Worm (Caenorhabditis elegans) whole organism, L4 larva: ENCODE data around the gene Y38H6C.16.

Experiments
- R02D3.7 ChIP-seq: fragments of 150-350 bp; sonication (generic microtip); optimal IDR thresholded peaks from 3 replicates; lab custom pipeline; 2014; ENCODE audit warnings: missing biosample characterization, missing genetic modification characterization
- ceh-44 ChIP-seq: fragments of 200-800 bp; sonication (Bioruptor generic); IDR thresholded peaks from 2 replicates; pipeline ENCODE4 v1.3.6; 2022; ENCODE audit warnings: missing genetic modification reagents, missing genetic modification characterization, missing compliant biosample characterization
- daf-12 ChIP-seq: fragments of 150-350 bp; optimal IDR thresholded peaks from 2 replicates; lab custom pipeline; 2014; ENCODE audit warnings: missing biosample characterization, missing genetic modification reagents, missing genetic modification characterization
- lsy-2 ChIP-seq, 2 experiments: fragments of 150-350 bp in 1 of 2; sonication (generic microtip) in 1 of 2; optimal IDR thresholded peaks; 2 replicates each; lab custom pipeline; 2014 to 2017; ENCODE audit warnings: missing biosample characterization in 2 of 2, missing genetic modification characterization in 2 of 2
- nhr-11 ChIP-seq: fragments of 150-350 bp; optimal IDR thresholded peaks from 2 replicates; lab custom pipeline; 2014; ENCODE audit warnings: missing biosample characterization, missing genetic modification characterization
- nhr-237 ChIP-seq: sonication (generic microtip); optimal IDR thresholded peaks from 2 replicates; lab custom pipeline; 2017; ENCODE audit warnings: missing biosample characterization, missing genetic modification characterization
- unc-62 ChIP-seq, 3 experiments: fragments of 150-350 bp in 1 of 3; sonication (generic microtip); optimal IDR thresholded peaks in 2 of 3; peaks in 1 of 3; 1 replicate in 1 of 3; 2 replicates in 2 of 3; lab custom pipeline; 2014 to 2017; ENCODE audit warnings: missing biosample characterization in 3 of 3, missing genetic modification characterization in 3 of 3, missing genetic modification reagents in 3 of 3, missing genotype in 1 of 3
- zag-1 ChIP-seq: fragments of 150-350 bp; optimal IDR thresholded peaks from 2 replicates; lab custom pipeline; 2014; ENCODE audit warnings: missing biosample characterization, missing genetic modification characterization
- zfp-2 ChIP-seq: sonication (generic microtip); optimal IDR thresholded peaks from 2 replicates; lab custom pipeline; 2016; ENCODE audit warnings: mild to moderate bottlenecking, missing genetic modification characterization, missing compliant biosample characterization

ce11 chrV:20509427-20509826 lies 29.7 kb downstream of the Y38H6C.16 start:
- no peak for TF ChIP-seq zag-1 (tag; lab: Kevin White, UChicago)
- no peak for TF ChIP-seq ceh-44 (GFP tag; lab: Robert Waterston, UW)
- TF ChIP-seq zfp-2 (tag; lab: Kevin White, UChicago) = no peak
- TF ChIP-seq R02D3.7 (tag; lab: Kevin White, UChicago) = no peak
- TF ChIP-seq daf-12 (tag; lab: Kevin White, UChicago) = no peak
- no peak for TF ChIP-seq lsy-2 (tag; optimal IDR thresholded peaks at IDR 0.05; lab: Kevin White, UChicago)
- TF ChIP-seq nhr-237 (tag; lab: Kevin White, UChicago) = no peak
- no peak for TF ChIP-seq nhr-11 (tag; lab: Kevin White, UChicago)
- no peak for TF ChIP-seq unc-62 (GFP tag; optimal IDR thresholded peaks at IDR 0.05 in 1 of 2; lab: Kevin White, UChicago)
- no peak for TF ChIP-seq unc-62 (tag; optimal IDR thresholded peaks at IDR 0.05; lab: Kevin White, UChicago)
